Fruit fly (Drosophila melanogaster): ENCODE data around the gene Grip163.
A peak's percentile ranks its signal among the peaks of the same experiment; 100 is the strongest.

Grip163 gene

dm6 chr3L:12002321-12003248 is 4.6 kb upstream of the Grip163 start, which contains the start of the genes Pop2 and CG6928 (continued):
- peak; percentile 19; the same call in 1 of the 2 replicates for TF ChIP-seq CG11294 (GFP tag; IDR thresholded peaks at IDR 0.05)
- TF ChIP-seq CG8119 (GFP tag; IDR thresholded peaks at IDR 0.05) = no peak
- peak; percentile 63 for TF ChIP-seq Hr4 (GFP tag; optimal IDR thresholded peaks at IDR 0.05)
- TF ChIP-seq ss (GFP tag; optimal IDR thresholded peaks at IDR 0.05) = no peak
- no peak for TF ChIP-seq svp (GFP tag)
- TF ChIP-seq CG6276 (GFP tag; optimal IDR thresholded peaks at IDR 0.05) = no peak
- TF ChIP-seq Hr39 (GFP tag; optimal IDR thresholded peaks at IDR 0.05) = peak; percentile 80
- peak; percentile 59 for TF ChIP-seq topi (GFP tag; optimal IDR thresholded peaks at IDR 0.05)
- TF ChIP-seq fd85E (GFP tag; optimal IDR thresholded peaks at IDR 0.05) = peak; percentile 24
- TF ChIP-seq eg (GFP tag; IDR thresholded peaks at IDR 0.05) = peak; percentile 59
- TF ChIP-seq OdsH (GFP tag; optimal IDR thresholded peaks at IDR 0.05) = peak; percentile 66

dm6 chr3L:11992960-11993359 is 5.0 kb downstream of the Grip163 start, which contains the start of gene viaf:
Gene viaf, minus strand, starts transcription at chr3L:11993179.
- peak; percentile 40 for TF ChIP-seq cyc (GFP tag; optimal IDR thresholded peaks at IDR 0.05)
- TF ChIP-seq CG31627 (GFP tag; optimal IDR thresholded peaks at IDR 0.05) = peak; percentile 17
- TF ChIP-seq CG6792 (GFP tag; optimal IDR thresholded peaks at IDR 0.05) = no peak
- TF ChIP-seq CG6854 (GFP tag; optimal IDR thresholded peaks at IDR 0.05) = no peak
- peak; percentile 3 for TF ChIP-seq Sox15 (GFP tag; optimal IDR thresholded peaks at IDR 0.05)

DNA sequence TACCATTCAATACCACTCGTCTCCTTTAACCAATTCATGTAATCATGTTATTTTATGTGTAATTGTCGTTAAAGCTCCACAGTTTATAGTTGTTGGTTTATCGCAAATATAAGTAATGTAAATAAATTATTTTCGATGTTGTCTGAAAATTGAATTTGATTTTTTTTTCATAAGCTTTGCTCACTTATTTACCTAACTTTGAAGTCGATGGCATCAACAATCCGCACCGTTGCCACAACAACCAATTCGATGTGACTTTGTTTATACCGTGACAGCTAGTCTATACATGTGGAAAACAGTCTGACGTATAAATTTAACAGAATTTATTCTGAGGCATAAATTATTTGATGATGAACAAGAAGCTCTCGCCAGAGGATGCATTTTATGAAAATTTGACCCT is 7.5 kb downstream of the Grip163 start, which contains the start of gene CG6931:
Gene CG6931, plus strand, starts transcription at position 301 of the 400 bp plus-strand sequence.
- TF ChIP-seq CG3032 (tag; optimal IDR thresholded peaks at IDR 0.05) (no peak), CG31627 (GFP tag; optimal IDR thresholded peaks at IDR 0.05) (no peak), CG6163 (GFP tag; IDR thresholded peaks at IDR 0.05) (no peak), fd59A (GFP tag; optimal IDR thresholded peaks at IDR 0.05) (no peak), CG32006 (GFP tag; optimal IDR thresholded peaks at IDR 0.05) (no peak), achi (GFP tag; optimal IDR thresholded peaks at IDR 0.05) (no peak), fd85E (GFP tag; optimal IDR thresholded peaks at IDR 0.05) (no peak), CG6792 (GFP tag; optimal IDR thresholded peaks at IDR 0.05) (no peak), CG6854 (GFP tag; optimal IDR thresholded peaks at IDR 0.05) (no peak)

DNA sequence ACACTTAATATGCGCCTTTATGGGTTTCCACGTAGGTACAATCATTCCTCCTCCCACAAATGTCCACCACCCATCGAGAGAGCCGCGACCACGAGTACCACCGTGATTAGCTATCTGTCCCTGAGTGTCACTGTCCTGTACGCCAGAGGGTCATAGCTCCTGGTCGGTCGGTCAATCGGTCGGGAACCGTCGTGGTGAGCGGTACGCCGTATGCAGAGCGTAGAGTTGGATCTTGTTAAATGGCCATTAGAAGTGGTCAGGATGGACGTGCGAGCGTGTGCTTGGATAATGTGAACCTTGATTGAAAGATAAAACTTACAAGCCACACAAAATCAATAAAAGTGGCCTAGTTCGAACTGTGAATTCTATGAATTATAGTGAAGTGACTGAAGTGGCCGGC is 13.3 kb downstream of the Grip163 start, which contains the start of gene CG6938:
Gene CG6938, plus strand, starts transcription at position 301 of the 400 bp plus-strand sequence.
- TF ChIP-seq CG11902 (GFP tag; optimal IDR thresholded peaks at IDR 0.05) = no peak

dm6 chr3L:11975811-11976210 is 22.1 kb downstream of the Grip163 start, which contains the start of gene CG43896:
Gene CG43896, plus strand, starts transcription at chr3L:11976111.
- TF ChIP-seq CG11902 (GFP tag; optimal IDR thresholded peaks at IDR 0.05) = no peak

DNA sequence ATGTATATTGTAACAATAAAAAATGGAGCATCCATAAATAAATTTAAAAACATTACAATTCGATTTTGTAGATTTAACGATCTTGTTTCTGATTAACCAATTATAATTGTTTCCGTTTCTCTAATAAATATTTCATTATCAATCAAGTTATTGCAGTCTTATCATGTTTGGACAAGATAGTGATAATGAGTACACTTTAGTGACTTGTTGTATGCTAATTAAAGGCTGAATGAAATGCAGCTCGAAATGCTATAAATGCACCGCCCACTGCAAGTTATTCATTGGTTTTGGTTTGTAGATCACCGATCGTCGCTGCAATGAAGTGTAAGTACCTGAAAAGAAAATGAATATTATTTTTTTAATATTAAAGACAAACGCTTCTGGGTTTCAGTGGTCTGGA is 23.3 kb downstream of the Grip163 start, which contains the start of gene CG14125:
Gene CG14125, plus strand, starts transcription at position 301 of the 400 bp plus-strand sequence.
- TF ChIP-seq pdm3 (GFP tag; optimal IDR thresholded peaks at IDR 0.05) (no peak), CG7368 (GFP tag; optimal IDR thresholded peaks at IDR 0.05) (no peak), CG6854 (GFP tag; optimal IDR thresholded peaks at IDR 0.05) (no peak), topi (GFP tag; optimal IDR thresholded peaks at IDR 0.05) (no peak), CG3919 (GFP tag; optimal IDR thresholded peaks at IDR 0.05) (no peak), spab (GFP tag; optimal IDR thresholded peaks at IDR 0.05) (no peak), CG10631 (GFP tag; optimal IDR thresholded peaks at IDR 0.05) (no peak), CG6276 (GFP tag; optimal IDR thresholded peaks at IDR 0.05) (no peak), Lpt (GFP tag; optimal IDR thresholded peaks at IDR 0.05) (no peak), vri (GFP tag; optimal IDR thresholded peaks at IDR 0.05) (no peak), CG11294 (GFP tag; IDR thresholded peaks at IDR 0.05) (no peak), Ets21C (GFP tag; optimal IDR thresholded peaks at IDR 0.05) (no peak), CG11902 (GFP tag; optimal IDR thresholded peaks at IDR 0.05) (no peak), CG32006 (GFP tag; optimal IDR thresholded peaks at IDR 0.05) (no peak), Eip93F (GFP tag; optimal IDR thresholded peaks at IDR 0.05) (no peak), salr (GFP tag; optimal IDR thresholded peaks at IDR 0.05) (no peak), Gug (GFP tag; IDR thresholded peaks at IDR 0.05) (no peak), Met (GFP tag; optimal IDR thresholded peaks at IDR 0.05) (no peak), Hr4 (GFP tag; optimal IDR thresholded peaks at IDR 0.05) (no peak), CG8119 (GFP tag; IDR thresholded peaks at IDR 0.05) (no peak)
